Worm (Caenorhabditis elegans): Measurements from ENCODE around the gene srh-16.

DNA sequence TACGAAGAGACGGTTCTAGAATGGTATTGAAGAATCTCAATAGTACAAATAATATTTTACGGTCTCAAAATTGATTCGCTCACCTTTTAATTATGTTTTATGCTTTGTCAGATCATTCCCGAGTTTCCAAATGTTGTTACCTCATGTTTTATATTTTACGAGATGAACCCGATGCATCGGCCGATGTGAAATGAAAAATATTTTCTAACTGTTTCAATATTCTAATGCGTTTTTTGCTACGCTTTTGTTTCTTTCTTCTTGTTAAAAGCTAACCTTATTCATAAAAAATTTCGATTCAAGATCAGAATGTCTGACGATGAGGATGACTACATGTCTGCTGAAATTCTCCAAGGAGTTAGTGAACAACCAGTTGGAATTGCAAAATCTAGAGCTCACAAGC lies 40.6 kb upstream of the srh-16 start, which contains the start of gene T04H1.5:
- TF ChIP-seq C08G9.2 (tag; optimal IDR thresholded peaks at IDR 0.05), result no peak
- no peak for TF ChIP-seq pqm-1 (tag; optimal IDR thresholded peaks at IDR 0.05)
- TF ChIP-seq nhr-232 (tag; optimal IDR thresholded peaks at IDR 0.05), result no peak
- no peak for TF ChIP-seq elt-2 (tag; optimal IDR thresholded peaks at IDR 0.05)
- no peak for TF ChIP-seq nhr-11 (tag; optimal IDR thresholded peaks at IDR 0.05)
- TF ChIP-seq ama-1 (optimal IDR thresholded peaks at IDR 0.05), result no peak
- TF ChIP-seq ceh-31 (tag; optimal IDR thresholded peaks at IDR 0.05), result no peak
- TF ChIP-seq sox-4 (tag; optimal IDR thresholded peaks at IDR 0.05), result no peak
- no peak for TF ChIP-seq K09A11.1 (tag; optimal IDR thresholded peaks at IDR 0.05; ENCODE audit: insufficient read depth)
- no peak for TF ChIP-seq F13H6.1 (tag; optimal IDR thresholded peaks at IDR 0.05)
- TF ChIP-seq rnt-1 (tag; optimal IDR thresholded peaks at IDR 0.05), result no peak
- no peak for TF ChIP-seq ceh-9 (tag; optimal IDR thresholded peaks at IDR 0.05)

Data from whole organism, late embryonic.